Fruit fly (Drosophila melanogaster) whole organism: ENCODE results near the gene Peritrophin-15b.

Source experiments
- CG8478 ChIP-seq: fragments of >200 bp; optimal IDR thresholded peaks from 2 replicates; lab custom pipeline; 2018; ENCODE audit warnings: inconsistent platforms
- Dll ChIP-seq: fragments of >200 bp; optimal IDR thresholded peaks from 2 replicates; lab custom pipeline; 2017
- pan ChIP-seq: fragments of >200 bp; optimal IDR thresholded peaks from 2 replicates; lab custom pipeline; 2017
- psq ChIP-seq: fragments of >200 bp; optimal IDR thresholded peaks from 2 replicates; lab custom pipeline; 2017
- usp ChIP-seq: fragments of >200 bp; optimal IDR thresholded peaks from 2 replicates; lab custom pipeline; 2017; ENCODE audit warnings: missing biosample characterization, missing genetic modification characterization, mixed read lengths

DNA sequence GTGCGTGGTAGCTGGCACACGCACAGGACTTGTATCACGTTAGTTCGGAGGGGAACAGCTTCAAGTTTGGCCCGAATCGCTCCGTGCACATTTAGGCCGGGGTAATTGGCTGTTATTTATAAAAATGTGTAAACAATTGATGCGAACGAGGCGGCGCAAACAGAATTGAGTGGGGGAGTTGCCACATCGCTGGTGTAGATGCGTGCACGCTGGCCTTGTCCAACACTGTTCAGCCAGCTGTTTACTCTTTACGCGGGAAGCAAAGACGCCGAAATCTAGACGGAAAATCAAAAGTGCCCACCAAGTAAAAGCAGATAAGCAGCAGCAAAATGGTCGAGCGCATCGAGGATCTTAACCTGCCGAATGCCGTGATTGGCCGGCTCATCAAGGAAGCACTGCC, 42.4 kb upstream of the Peritrophin-15b start, which contains the start of the genes D12 and Chrac-14:
- TF ChIP-seq CG8478 (lab: Kevin White, UChicago) (no peak), psq (lab: Kevin White, UChicago) (no peak), usp (GFP tag; lab: Kevin White, UChicago) (no peak), Dll (lab: Kevin White, UChicago) (no peak), pan (no peak)
